Worm (Caenorhabditis elegans): ENCODE measurements around the gene cdd-2.

cdd-2 gene

DNA sequence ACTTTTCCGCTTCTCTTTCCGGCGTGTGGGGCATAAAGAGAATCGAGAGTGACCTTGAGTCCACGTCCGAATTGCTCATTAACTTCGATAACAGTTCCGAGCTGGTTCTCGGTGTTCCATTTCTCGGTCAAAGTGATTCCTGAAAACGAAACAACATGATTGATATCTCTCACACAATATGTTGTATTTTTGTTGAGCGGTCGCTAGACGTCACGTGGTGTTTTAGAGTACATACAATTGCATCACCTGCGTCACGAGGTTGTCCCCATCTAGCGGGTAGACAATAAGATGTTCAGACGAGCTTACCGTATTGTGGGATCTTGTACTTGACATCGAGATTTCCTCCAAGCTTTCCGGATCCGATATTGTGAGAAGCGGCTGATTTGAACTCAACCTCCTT is 40.4 kb downstream of the cdd-2 start:
- TF ChIP-seq ztf-11 (tag; optimal IDR thresholded peaks at IDR 0.05) (no peak), sem-4 (tag; optimal IDR thresholded peaks at IDR 0.05) (peak; percentile 22), sma-9 (GFP tag; optimal IDR thresholded peaks at IDR 0.05) (peak; percentile 62), sma-9 (tag; optimal IDR thresholded peaks at IDR 0.05) (no peak), F13H6.1 (tag; optimal IDR thresholded peaks at IDR 0.05) (peak; percentile 35), C34F6.9 (tag; optimal IDR thresholded peaks at IDR 0.05) (peak; percentile 24), R02D3.7 (tag; optimal IDR thresholded peaks at IDR 0.05) (no peak), alr-1 (tag; optimal IDR thresholded peaks at IDR 0.05) (no peak), nhr-21 (tag; optimal IDR thresholded peaks at IDR 0.05) (peak; percentile 65), nhr-129 (tag; optimal IDR thresholded peaks at IDR 0.05) (peak; percentile 99), egl-27 (tag; optimal IDR thresholded peaks at IDR 0.05) (no peak), ceh-82 (tag; optimal IDR thresholded peaks at IDR 0.05) (no peak), elt-3 (tag; optimal IDR thresholded peaks at IDR 0.05) (no peak), gmeb-1 (tag; optimal IDR thresholded peaks at IDR 0.05) (peak; percentile 56), nhr-23 (tag; optimal IDR thresholded peaks at IDR 0.05) (no peak), nhr-25 (tag; optimal IDR thresholded peaks at IDR 0.05) (peak; percentile 58), lsy-2 (tag; optimal IDR thresholded peaks at IDR 0.05) (peak in 1 of 2 experiments; percentile 61), snpc-4 (tag; optimal IDR thresholded peaks at IDR 0.05) (no peak), ama-1 (optimal IDR thresholded peaks at IDR 0.05) (peak; percentile 35), lin-13 (GFP tag; optimal IDR thresholded peaks at IDR 0.05) (peak; percentile 21), mdl-1 (tag; optimal IDR thresholded peaks at IDR 0.05) (peak in 1 of 2 experiments; percentile 1), sma-3 (GFP tag; optimal IDR thresholded peaks at IDR 0.05) (peak; percentile 28), crh-2 (tag; optimal IDR thresholded peaks at IDR 0.05) (peak; percentile 29)

ce11 chrIV:7506711-7507110 is 41.0 kb downstream of the cdd-2 start:
- TF ChIP-seq ztf-1 (GFP tag; conservative IDR thresholded peaks at IDR 0.05) (no peak), nhr-6 (tag; optimal IDR thresholded peaks at IDR 0.05) (no peak), mab-5 (tag; optimal IDR thresholded peaks at IDR 0.05) (no peak), skn-1 (tag; optimal IDR thresholded peaks at IDR 0.05) (no peak), lin-11 (tag; optimal IDR thresholded peaks at IDR 0.05) (no peak), sem-4 (tag; optimal IDR thresholded peaks at IDR 0.05) (no peak), R02D3.7 (tag; optimal IDR thresholded peaks at IDR 0.05) (no peak), lsy-2 (tag; optimal IDR thresholded peaks at IDR 0.05) (no peak), mdl-1 (tag; optimal IDR thresholded peaks at IDR 0.05) (no peak), C34F6.9 (tag; optimal IDR thresholded peaks at IDR 0.05) (no peak), nhr-11 (tag; optimal IDR thresholded peaks at IDR 0.05) (no peak), Y55F3AM.14 (GFP tag; optimal IDR thresholded peaks at IDR 0.05) (no peak), snpc-4 (tag; optimal IDR thresholded peaks at IDR 0.05) (no peak), nhr-237 (tag; optimal IDR thresholded peaks at IDR 0.05) (no peak)

DNA sequence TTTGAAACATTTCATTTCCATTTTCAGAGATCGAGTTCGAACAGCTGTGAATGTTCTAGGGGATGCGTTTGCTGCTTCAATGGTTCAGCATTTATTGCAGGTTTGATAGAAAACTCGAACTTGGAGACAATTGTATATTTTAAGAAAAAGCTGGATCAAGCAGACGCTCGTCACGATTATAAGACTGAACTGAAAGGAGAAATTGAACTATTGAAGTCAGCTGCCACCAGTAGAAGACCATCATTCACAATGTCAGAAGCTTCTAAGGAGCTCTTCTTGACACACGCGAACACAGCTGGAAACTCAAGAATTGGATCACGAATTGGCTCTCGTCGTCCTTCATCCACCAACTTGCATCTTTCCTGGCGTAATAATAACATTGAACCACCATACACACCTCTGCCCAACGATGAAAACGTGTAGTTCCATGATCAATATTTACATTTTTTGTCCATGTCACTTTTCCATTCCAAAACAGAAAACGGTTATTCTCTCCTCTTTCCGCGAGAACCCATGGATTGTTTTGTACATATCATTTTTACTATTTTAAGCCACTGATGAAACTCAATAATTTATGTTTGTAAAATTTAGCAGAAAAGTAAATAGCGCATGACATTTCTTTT is 41.7 kb downstream of the cdd-2 start:
- TF ChIP-seq sma-9 (GFP tag; optimal IDR thresholded peaks at IDR 0.05), result peak; percentile 66
- no peak for TF ChIP-seq sma-9 (tag; optimal IDR thresholded peaks at IDR 0.05)
- TF ChIP-seq lin-13 (GFP tag; optimal IDR thresholded peaks at IDR 0.05), result peak; percentile 13
- peak; percentile 78 for TF ChIP-seq ama-1 (optimal IDR thresholded peaks at IDR 0.05)
- TF ChIP-seq ztf-11 (tag; optimal IDR thresholded peaks at IDR 0.05), result no peak
- no peak for TF ChIP-seq nhr-12 (tag; optimal IDR thresholded peaks at IDR 0.05)
- TF ChIP-seq nhr-129 (tag; optimal IDR thresholded peaks at IDR 0.05), result peak; percentile 74
- TF ChIP-seq sma-3 (GFP tag; optimal IDR thresholded peaks at IDR 0.05), result peak; percentile 30
- TF ChIP-seq nhr-6 (tag; optimal IDR thresholded peaks at IDR 0.05), result peak; percentile 53
- peak in 1 of 2 experiments; percentile 33 for TF ChIP-seq lsy-2 (tag; optimal IDR thresholded peaks at IDR 0.05)
- no peak for TF ChIP-seq nhr-23 (tag; optimal IDR thresholded peaks at IDR 0.05)
- TF ChIP-seq ztf-4 (tag; optimal IDR thresholded peaks at IDR 0.05), result peak; percentile 12
- peak; percentile 14 for TF ChIP-seq fos-1 (tag; optimal IDR thresholded peaks at IDR 0.05)
- peak; percentile 23 for TF ChIP-seq nhr-25 (tag; optimal IDR thresholded peaks at IDR 0.05)
- TF ChIP-seq lin-39 (tag; optimal IDR thresholded peaks at IDR 0.05), result no peak

DNA sequence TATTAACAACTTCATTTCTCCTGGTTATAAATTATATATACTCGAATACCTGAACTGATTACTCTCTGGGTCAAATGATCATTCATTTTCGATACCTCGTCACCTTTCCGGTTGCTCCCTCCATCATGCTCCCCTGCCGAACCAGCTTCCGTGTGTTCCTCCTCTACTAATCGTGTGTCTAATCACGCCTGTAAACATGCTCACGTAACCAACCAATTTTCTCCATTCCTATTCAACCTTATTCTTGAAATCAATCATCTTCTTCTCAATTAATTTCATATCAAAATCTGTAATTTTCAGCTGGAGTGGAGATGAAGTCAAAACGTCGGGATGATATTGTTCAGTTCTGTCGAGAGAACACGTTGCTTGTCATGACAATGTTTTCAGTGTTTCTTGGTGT is 44.4 kb downstream of the cdd-2 start, which contains the start of gene glt-6:
Gene glt-6 (plus strand): TSS at position 301 of the 400 bp plus-strand sequence.
- TF ChIP-seq ztf-11 (tag; optimal IDR thresholded peaks at IDR 0.05) (no peak), C34F6.9 (tag; optimal IDR thresholded peaks at IDR 0.05) (no peak), alr-1 (tag; optimal IDR thresholded peaks at IDR 0.05) (no peak), ceh-16 (tag; optimal IDR thresholded peaks at IDR 0.05) (no peak), R02D3.7 (tag; optimal IDR thresholded peaks at IDR 0.05) (no peak), ceh-82 (tag; optimal IDR thresholded peaks at IDR 0.05) (no peak), nhr-77 (tag; optimal IDR thresholded peaks at IDR 0.05) (no peak), ztf-1 (GFP tag; conservative IDR thresholded peaks at IDR 0.05) (no peak), zag-1 (tag; optimal IDR thresholded peaks at IDR 0.05) (no peak), lin-13 (GFP tag; optimal IDR thresholded peaks at IDR 0.05) (no peak), crh-2 (tag; optimal IDR thresholded peaks at IDR 0.05) (no peak), ama-1 (optimal IDR thresholded peaks at IDR 0.05) (no peak), dmd-4 (tag; optimal IDR thresholded peaks at IDR 0.05) (no peak), elt-3 (tag; optimal IDR thresholded peaks at IDR 0.05) (no peak), nhr-237 (tag; optimal IDR thresholded peaks at IDR 0.05) (no peak), lsy-2 (tag; optimal IDR thresholded peaks at IDR 0.05) (no peak)
